Fruit fly (Drosophila melanogaster): ENCODE results near the gene Pde1c.

Gene Pde1c

DNA sequence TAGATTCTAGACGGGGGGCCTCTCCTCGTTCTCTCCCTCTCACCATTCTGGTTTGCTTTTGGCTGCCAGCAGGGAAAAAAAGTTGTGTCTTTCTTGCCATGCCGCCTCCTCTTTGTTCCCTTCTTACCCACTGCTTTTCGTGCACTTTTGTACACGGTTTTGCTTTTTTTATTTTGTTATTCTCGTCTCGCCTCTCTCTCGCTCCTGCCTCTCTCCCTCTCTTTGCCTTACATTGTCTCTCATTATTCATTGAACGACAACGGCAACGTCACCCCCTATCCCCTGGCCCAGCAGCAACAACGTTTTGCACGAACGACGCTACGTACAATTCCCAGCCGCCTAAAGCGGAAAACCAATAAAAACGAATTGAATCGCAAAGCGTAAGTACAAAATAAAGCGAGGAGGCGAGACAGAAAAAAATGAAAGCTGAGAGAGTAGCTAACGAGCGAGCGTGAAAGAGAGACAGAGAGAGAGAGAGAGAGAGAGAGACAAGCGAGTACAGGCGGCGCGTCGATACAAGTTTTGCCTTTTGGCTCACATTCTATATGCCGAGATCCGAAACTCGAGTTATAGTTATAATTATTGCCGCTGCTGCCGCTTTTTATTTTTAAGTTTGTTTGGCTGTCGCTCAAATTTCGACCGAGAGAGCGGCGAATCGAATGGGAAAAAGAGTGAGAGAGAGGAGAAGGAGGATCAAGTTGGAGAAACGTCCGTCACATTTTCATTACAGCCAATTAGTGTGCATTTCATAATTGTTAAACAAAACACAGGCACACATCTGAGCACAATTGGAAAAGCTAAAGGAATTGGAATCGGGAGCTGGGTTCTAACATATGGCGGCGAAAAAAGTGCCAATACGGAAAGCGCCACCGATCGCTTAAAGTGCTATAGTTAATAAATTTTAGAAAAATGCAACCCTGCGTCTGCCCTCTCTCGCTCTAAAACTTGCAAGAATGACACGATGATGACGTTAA lies 121.4 kb downstream of the Pde1c start (continued):
- TF ChIP-seq Scr (GFP tag; IDR thresholded peaks at IDR 0.05; ENCODE audit: partially characterized antibody) = peak; percentile 17
- TF ChIP-seq CG11247 (GFP tag; IDR thresholded peaks at IDR 0.05) = no peak
- no peak for TF ChIP-seq Nf-YA (GFP tag; IDR thresholded peaks at IDR 0.05)
- TF ChIP-seq Rfx (GFP tag; IDR thresholded peaks at IDR 0.05) = no peak
- TF ChIP-seq Ets97D (GFP tag; optimal IDR thresholded peaks at IDR 0.05) = no peak
- no peak for TF ChIP-seq jing (GFP tag; optimal IDR thresholded peaks at IDR 0.05)
- TF ChIP-seq al (GFP tag; IDR thresholded peaks at IDR 0.05) = no peak
- no peak for TF ChIP-seq lab (GFP tag; optimal IDR thresholded peaks at IDR 0.05)
- peak; percentile 82 for TF ChIP-seq CG9437 (GFP tag; optimal IDR thresholded peaks at IDR 0.05)
- no peak for TF ChIP-seq CG4707 (GFP tag; optimal IDR thresholded peaks at IDR 0.05)
- no peak for TF ChIP-seq CG11560 (tag; IDR thresholded peaks at IDR 0.05)
- peak; percentile 87 for TF ChIP-seq Med (GFP tag)
- peak; percentile 13; the same call in 1 of the 3 replicates for TF ChIP-seq CG34422 (GFP tag; IDR thresholded peaks at IDR 0.05)
- no peak for TF ChIP-seq Oli (tag; optimal IDR thresholded peaks at IDR 0.05)
- TF ChIP-seq Hr3 (GFP tag; optimal IDR thresholded peaks at IDR 0.05) = no peak
- TF ChIP-seq az2 (GFP tag; optimal IDR thresholded peaks at IDR 0.05) = no peak
- TF ChIP-seq ttk (GFP tag; IDR thresholded peaks at IDR 0.05) = no peak
- TF ChIP-seq pfk (GFP tag; optimal IDR thresholded peaks at IDR 0.05) = no peak
- no peak for TF ChIP-seq CG8281 (tag; optimal IDR thresholded peaks at IDR 0.05)
- no peak for TF ChIP-seq Mrtf (GFP tag; IDR thresholded peaks at IDR 0.05)
- TF ChIP-seq CG12744 (GFP tag; optimal IDR thresholded peaks at IDR 0.05) = peak; percentile 13
- no peak for TF ChIP-seq Meics (GFP tag; optimal IDR thresholded peaks at IDR 0.05)
- no peak for TF ChIP-seq Oaz (GFP tag; IDR thresholded peaks at IDR 0.05)
- TF ChIP-seq Neu2 (GFP tag; optimal IDR thresholded peaks at IDR 0.05; ENCODE audit: borderline replicate concordance) = no peak
- peak; percentile 67; the same call in 1 of the 2 replicates for TF ChIP-seq onecut (GFP tag; IDR thresholded peaks at IDR 0.05)
- TF ChIP-seq knrl (GFP tag; IDR thresholded peaks at IDR 0.05; ENCODE audit: partially characterized antibody) = no peak
- no peak for TF ChIP-seq CG10431 (GFP tag; optimal IDR thresholded peaks at IDR 0.05)
- TF ChIP-seq Sox102F (GFP tag; optimal IDR thresholded peaks at IDR 0.05) = no peak
- TF ChIP-seq nau (GFP tag; optimal IDR thresholded peaks at IDR 0.05) = no peak
- TF ChIP-seq Vsx1 (GFP tag; optimal IDR thresholded peaks at IDR 0.05) = peak; percentile 70
- TF ChIP-seq HmgD (GFP tag; optimal IDR thresholded peaks at IDR 0.05) = no peak
- peak in 1 of 2 experiments; percentile 16 for TF ChIP-seq Eip74EF (GFP tag; optimal IDR thresholded peaks at IDR 0.05)
- no peak for TF ChIP-seq kah (GFP tag; optimal IDR thresholded peaks at IDR 0.05)
- peak in 1 of 3 experiments; percentile 28 for TF ChIP-seq Stat92E (GFP tag; optimal IDR thresholded peaks at IDR 0.05)
- no peak for TF ChIP-seq CG7745 (tag; optimal IDR thresholded peaks at IDR 0.05)
- TF ChIP-seq CG18599 (GFP tag; optimal IDR thresholded peaks at IDR 0.05) = peak; percentile 21
- no peak for TF ChIP-seq CG2129 (GFP tag; IDR thresholded peaks at IDR 0.05; ENCODE audit: partially characterized antibody)
- TF ChIP-seq CG11723 (GFP tag; optimal IDR thresholded peaks at IDR 0.05) = no peak
- peak; percentile 91; the same call in 2 of the 4 replicates for TF ChIP-seq chinmo (GFP tag; IDR thresholded peaks at IDR 0.05; ENCODE audit: partially characterized antibody)
- TF ChIP-seq run (tag; optimal IDR thresholded peaks at IDR 0.05) = no peak
- TF ChIP-seq CG2116 (GFP tag; optimal IDR thresholded peaks at IDR 0.05) = peak; percentile 90
- TF ChIP-seq CG12659 (GFP tag; optimal IDR thresholded peaks at IDR 0.05) = peak; percentile 6
- TF ChIP-seq GATAe (GFP tag; conservative IDR thresholded peaks at IDR 0.05) = no peak
- no peak for TF ChIP-seq tx (GFP tag; optimal IDR thresholded peaks at IDR 0.05)
- no peak; the same call in 2 of the 3 replicates for TF ChIP-seq Dbx (GFP tag; IDR thresholded peaks at IDR 0.05)
- no peak for TF ChIP-seq gcm2 (GFP tag; optimal IDR thresholded peaks at IDR 0.05)
- no peak for TF ChIP-seq ranshi (GFP tag; IDR thresholded peaks at IDR 0.05)
